Fruit fly (Drosophila melanogaster) whole organism, embryonic: ENCODE results near the gene RpL18.

Source experiments
- Atf3 ChIP-seq: fragments of 200-800 bp; sonication (Bioruptor generic); optimal IDR thresholded peaks from 3 replicates; lab custom pipeline; 2016; ENCODE audit warnings: missing biosample characterization, missing genetic modification characterization
- BEAF-32 ChIP-seq: fragments of 200-800 bp; sonication (Bioruptor generic); optimal IDR thresholded peaks from 3 replicates; lab custom pipeline; 2017; ENCODE audit warnings: missing biosample characterization, missing genetic modification characterization, mild to moderate bottlenecking, moderate library complexity, missing genetic modification reagents
- CG10147 ChIP-seq: fragments of 200-800 bp; sonication (Bioruptor generic); optimal IDR thresholded peaks from 2 replicates; lab custom pipeline; 2019; ENCODE audit warnings: missing biosample characterization, mild to moderate bottlenecking, missing genetic modification characterization, moderate library complexity
- CG11560 ChIP-seq: fragments of 200-800 bp; sonication (Bioruptor generic); IDR thresholded peaks from 3 replicates; pipeline ENCODE4 v1.3.6; 2022; ENCODE audit warnings: missing biosample characterization, missing genetic modification characterization
- CG12391 ChIP-seq: fragments of 200-800 bp; sonication (Bioruptor generic); optimal IDR thresholded peaks from 3 replicates; lab custom pipeline; 2018; ENCODE audit warnings: missing biosample characterization, mild to moderate bottlenecking, missing genetic modification characterization, moderate library complexity
- CG12942 ChIP-seq: fragments of 200-800 bp; sonication (Bioruptor generic); optimal IDR thresholded peaks from 3 replicates; lab custom pipeline; 2016; ENCODE audit warnings: missing biosample characterization, missing genetic modification characterization
- CG17829 ChIP-seq: fragments of 200-800 bp; optimal IDR thresholded peaks from 2 replicates; lab custom pipeline; 2019; ENCODE audit warnings: missing biosample characterization, mild to moderate bottlenecking, missing genetic modification characterization, moderate library complexity
- CG2678 ChIP-seq: fragments of 200-800 bp; sonication (Bioruptor generic); optimal IDR thresholded peaks from 3 replicates; lab custom pipeline; 2019; ENCODE audit warnings: missing biosample characterization, mild to moderate bottlenecking, missing genetic modification characterization, moderate library complexity
- CG2875 ChIP-seq: fragments of 200-800 bp; sonication (Bioruptor generic); optimal IDR thresholded peaks from 2 replicates; lab custom pipeline; 2017; ENCODE audit warnings: missing biosample characterization, mild to moderate bottlenecking, missing genetic modification characterization, missing genetic modification reagents
- CG30403 ChIP-seq: fragments of 200-800 bp; sonication (Bioruptor generic); optimal IDR thresholded peaks from 3 replicates; lab custom pipeline; 2016; ENCODE audit warnings: missing biosample characterization, missing genetic modification characterization
- CG3281 ChIP-seq: fragments of 200-800 bp; sonication (Bioruptor generic); optimal IDR thresholded peaks from 3 replicates; lab custom pipeline; 2017; ENCODE audit warnings: missing biosample characterization, mild to moderate bottlenecking, missing genetic modification characterization
- CG34224 ChIP-seq: fragments of 200-800 bp; sonication (Bioruptor generic); IDR thresholded peaks from 3 replicates; pipeline ENCODE4 v1.3.6; 2022; ENCODE audit warnings: missing biosample characterization, missing genetic modification characterization; ENCODE audit not compliant: partially characterized antibody
- CG3726 ChIP-seq: fragments of 200-800 bp; sonication (Bioruptor generic); IDR thresholded peaks from 3 replicates; pipeline ENCODE4, ENCODE4 v1.3.6; 2022; ENCODE audit warnings: missing biosample characterization, missing genetic modification characterization
- CG3847 ChIP-seq: fragments of 200-800 bp; sonication (Bioruptor generic); IDR thresholded peaks from 2 replicates; pipeline ENCODE4 v1.3.6; 2022; ENCODE audit warnings: missing biosample characterization, missing genetic modification characterization
- CG6765 ChIP-seq: fragments of 200-800 bp; sonication (Bioruptor generic); optimal IDR thresholded peaks from 3 replicates; lab custom pipeline; 2017; ENCODE audit warnings: missing biosample characterization, mild to moderate bottlenecking, missing genetic modification characterization
- CG7556 ChIP-seq: fragments of 200-800 bp; sonication (Bioruptor generic); optimal IDR thresholded peaks from 2 replicates; lab custom pipeline; 2017; ENCODE audit warnings: missing biosample characterization, mild to moderate bottlenecking, missing genetic modification characterization
- CG8089 ChIP-seq: fragments of 200-800 bp; sonication (Bioruptor generic); optimal IDR thresholded peaks from 3 replicates; lab custom pipeline; 2016; ENCODE audit warnings: missing biosample characterization, missing genetic modification characterization
- CG9727 ChIP-seq: fragments of 200-800 bp; sonication (Bioruptor generic); optimal IDR thresholded peaks from 3 replicates; lab custom pipeline; 2017; ENCODE audit warnings: missing biosample characterization, mild to moderate bottlenecking, missing genetic modification characterization
- D19B ChIP-seq: fragments of 200-800 bp; sonication (Bioruptor generic); optimal IDR thresholded peaks from 2 replicates; lab custom pipeline; 2017; ENCODE audit warnings: missing biosample characterization, mild to moderate bottlenecking, missing genetic modification characterization
- Eip74EF ChIP-seq, 2 experiments: fragments of 200-800 bp in 1 of 2; fragments of >200 bp in 1 of 2; sonication (Bioruptor generic) in 1 of 2; optimal IDR thresholded peaks; 2 replicates each; lab custom pipeline; 2017 to 2019; ENCODE audit warnings: missing biosample characterization in 2 of 2, missing genetic modification characterization in 2 of 2, mild to moderate bottlenecking in 1 of 2, moderate library complexity in 1 of 2
- Hr51 ChIP-seq, 2 experiments: fragments of 200-800 bp; sonication (Bioruptor generic); optimal IDR thresholded peaks; 2 replicates in 1 of 2; 3 replicates in 1 of 2; lab custom pipeline; 2016 to 2018; ENCODE audit warnings: missing biosample characterization in 2 of 2, missing genetic modification characterization in 2 of 2, mild to moderate bottlenecking in 1 of 2, moderate library complexity in 1 of 2
- NfI ChIP-seq: fragments of 200-800 bp; sonication (Bioruptor generic); optimal IDR thresholded peaks from 3 replicates; lab custom pipeline; 2018; ENCODE audit warnings: missing biosample characterization, mild to moderate bottlenecking, missing genetic modification characterization, moderate library complexity
- Sry-δ ChIP-seq: fragments of 200-800 bp; sonication (Bioruptor generic); optimal IDR thresholded peaks from 2 replicates; lab custom pipeline; 2016; ENCODE audit warnings: missing biosample characterization, missing genetic modification characterization
- ab ChIP-seq: fragments of 200-800 bp; sonication (Bioruptor generic); optimal IDR thresholded peaks from 2 replicates; lab custom pipeline; 2016; ENCODE audit warnings: missing biosample characterization, missing genetic modification characterization
- abd-A ChIP-seq: fragments of 200-800 bp; sonication (Bioruptor generic); optimal IDR thresholded peaks from 3 replicates; lab custom pipeline; 2019; ENCODE audit warnings: missing biosample characterization, mild to moderate bottlenecking, missing genetic modification characterization, moderate library complexity
- bowl ChIP-seq: fragments of 200-800 bp; sonication (Bioruptor generic); IDR thresholded peaks from 2 replicates; pipeline ENCODE4 v1.3.6; 2022; ENCODE audit warnings: missing biosample characterization, missing genetic modification characterization
- chinmo ChIP-seq: fragments of 200-800 bp; sonication (Bioruptor generic); IDR thresholded peaks from 4 replicates; pipeline ENCODE4 v1.3.6; 2022; ENCODE audit warnings: missing biosample characterization, missing genetic modification characterization; ENCODE audit not compliant: partially characterized antibody
- crol ChIP-seq: fragments of 200-800 bp; sonication (Bioruptor generic); IDR thresholded peaks from 2 replicates; pipeline ENCODE4 v1.3.6; 2022; ENCODE audit warnings: missing biosample characterization, missing genetic modification characterization
- crp ChIP-seq, 2 experiments: fragments of 200-800 bp; sonication (Bioruptor generic); optimal IDR thresholded peaks; 2 replicates in 1 of 2; 3 replicates in 1 of 2; lab custom pipeline; 2017; ENCODE audit warnings: missing biosample characterization in 2 of 2, missing genetic modification characterization in 2 of 2, mild to moderate bottlenecking in 1 of 2, moderate library complexity in 1 of 2
- dimm ChIP-seq: fragments of 200-800 bp; sonication (Bioruptor generic); IDR thresholded peaks from 2 replicates; pipeline ENCODE4 v1.3.6; 2022; ENCODE audit warnings: missing biosample characterization, missing genetic modification characterization
- disco-r ChIP-seq: fragments of 200-800 bp; sonication (Bioruptor generic); optimal IDR thresholded peaks from 2 replicates; lab custom pipeline; 2016; ENCODE audit warnings: missing biosample characterization, missing genetic modification characterization
- dpn ChIP-seq, 2 experiments: fragments of 200-800 bp; sonication (Bioruptor generic); optimal IDR thresholded peaks; 3 replicates each; lab custom pipeline; 2016; ENCODE audit warnings: missing biosample characterization in 2 of 2, missing genetic modification characterization in 2 of 2
- ems ChIP-seq: fragments of 200-800 bp; sonication (Bioruptor generic); optimal IDR thresholded peaks from 3 replicates; lab custom pipeline; 2016; ENCODE audit warnings: missing biosample characterization, missing genetic modification characterization
- en ChIP-seq: fragments of 200-800 bp; sonication (Bioruptor generic); optimal IDR thresholded peaks from 2 replicates; lab custom pipeline; 2016; ENCODE audit warnings: missing biosample characterization, missing genetic modification characterization
- gsb-n ChIP-seq: fragments of 200-800 bp; sonication (Bioruptor generic); optimal IDR thresholded peaks from 3 replicates; lab custom pipeline; 2018; ENCODE audit warnings: missing biosample characterization, mild to moderate bottlenecking, missing genetic modification characterization
- hb ChIP-seq: fragments of 200-800 bp; sonication (Bioruptor generic); IDR thresholded peaks from 3 replicates; pipeline ENCODE4 v1.3.6; 2022; ENCODE audit warnings: missing biosample characterization, missing genetic modification characterization; ENCODE audit not compliant: partially characterized antibody
- her ChIP-seq: fragments of 200-800 bp; sonication (Bioruptor generic); optimal IDR thresholded peaks from 2 replicates; lab custom pipeline; 2016; ENCODE audit warnings: missing biosample characterization, missing genetic modification characterization
- lab ChIP-seq: fragments of 200-800 bp; sonication (Bioruptor generic); optimal IDR thresholded peaks from 3 replicates; lab custom pipeline; 2017; ENCODE audit warnings: missing biosample characterization, missing genetic modification characterization, mild to moderate bottlenecking, moderate library complexity, missing genetic modification reagents
- lola ChIP-seq, 3 experiments: fragments of >200 bp in 2 of 3; fragments of 200-800 bp in 1 of 3; sonication (Bioruptor generic) in 1 of 3; optimal IDR thresholded peaks; 2 replicates each; lab custom pipeline; 2017 to 2019; ENCODE audit warnings: missing biosample characterization in 3 of 3, missing genetic modification characterization in 3 of 3, mild to moderate bottlenecking in 1 of 3, moderate library complexity in 1 of 3
- mam ChIP-seq: fragments of 200-800 bp; sonication (Bioruptor generic); optimal IDR thresholded peaks from 3 replicates; lab custom pipeline; 2016; ENCODE audit warnings: missing biosample characterization, missing genetic modification characterization
- nmo ChIP-seq: fragments of 200-800 bp; sonication (Bioruptor generic); optimal IDR thresholded peaks from 2 replicates; lab custom pipeline; 2018; ENCODE audit warnings: missing biosample characterization, mild to moderate bottlenecking, missing genetic modification characterization, moderate library complexity
- prd ChIP-seq, 3 experiments: fragments of >200 bp in 2 of 3; fragments of 200-800 bp in 1 of 3; sonication (Bioruptor generic) in 1 of 3; optimal IDR thresholded peaks in 2 of 3; IDR thresholded peaks in 1 of 3; 2 replicates in 2 of 3; 3 replicates in 1 of 3; pipeline versions ENCODE4 v1.3.6 to Lab custom; 2017 to 2022; ENCODE audit warnings: missing biosample characterization in 1 of 3, missing genetic modification characterization in 1 of 3
- psq ChIP-seq: fragments of 200-800 bp; sonication (Bioruptor generic); optimal IDR thresholded peaks from 2 replicates; lab custom pipeline; 2017; ENCODE audit warnings: missing biosample characterization, missing genetic modification characterization
- ranshi ChIP-seq: fragments of 200-800 bp; sonication (Bioruptor generic); IDR thresholded peaks from 2 replicates; pipeline ENCODE4 v1.3.6; 2022; ENCODE audit warnings: missing biosample characterization, missing genetic modification characterization
- row ChIP-seq: fragments of 200-800 bp; sonication (Bioruptor generic); IDR thresholded peaks from 3 replicates; pipeline ENCODE4 v1.3.6; 2022; ENCODE audit warnings: missing biosample characterization, missing genetic modification characterization
- salm ChIP-seq: fragments of 200-800 bp; sonication (Bioruptor generic); optimal IDR thresholded peaks from 2 replicates; lab custom pipeline; 2018; ENCODE audit warnings: missing biosample characterization, mild to moderate bottlenecking, missing genetic modification characterization
- seq ChIP-seq: fragments of 200-800 bp; sonication (Bioruptor generic); IDR thresholded peaks from 2 replicates; pipeline ENCODE4 v1.3.6; 2022; ENCODE audit warnings: missing biosample characterization, missing genetic modification characterization
- tna ChIP-seq: fragments of 200-800 bp; sonication (Bioruptor generic); IDR thresholded peaks from 2 replicates; pipeline ENCODE4 v1.3.6; 2022; ENCODE audit warnings: missing biosample characterization, missing genetic modification characterization; ENCODE audit not compliant: partially characterized antibody
- unpg ChIP-seq: fragments of 200-800 bp; sonication (Bioruptor generic); optimal IDR thresholded peaks from 3 replicates; lab custom pipeline; 2018; ENCODE audit warnings: missing biosample characterization, mild to moderate bottlenecking, missing genetic modification characterization, moderate library complexity

The RpL18 gene

DNA sequence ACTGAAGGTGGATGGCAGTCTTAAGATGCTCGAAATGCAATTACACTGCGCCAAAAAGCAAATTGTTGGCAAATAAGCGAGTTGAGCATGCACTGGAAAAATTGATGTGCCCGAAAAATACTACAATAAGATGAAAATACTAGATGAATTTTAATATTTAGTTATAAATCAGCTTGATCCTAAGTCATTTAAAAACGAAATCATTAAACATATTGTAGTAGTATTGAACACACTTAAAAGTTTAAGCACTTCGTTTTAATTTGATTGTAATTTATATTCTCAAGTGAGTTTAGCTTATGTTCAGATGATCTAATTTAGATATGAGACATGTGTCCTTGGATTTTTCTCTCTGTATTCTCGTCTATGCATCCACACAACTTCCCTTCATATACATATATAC lies 21.3 kb upstream of the RpL18 start (continued):
- TF ChIP-seq Sry-δ = no peak
- no peak for TF ChIP-seq CG11560 (tag; lab: Robert Waterston, UW)
- no peak for TF ChIP-seq CG6765 (GFP tag; lab: Kevin White, UChicago)
- TF ChIP-seq her (GFP tag; lab: Kevin White, UChicago) = no peak
- peak in 1 of 2 experiments; percentile 33 for TF ChIP-seq Eip74EF (GFP tag; optimal IDR thresholded peaks at IDR 0.05; lab: Kevin White, UChicago)
- 0 out of 2 replicates have a peak, but pooled peaks have one; percentile 15 for TF ChIP-seq CG3847 (GFP tag; lab: Robert Waterston, UW)
- peak; percentile 57 for TF ChIP-seq CG3281 (GFP tag; lab: Kevin White, UChicago)
- TF ChIP-seq NfI (GFP tag; lab: Kevin White, UChicago) = no peak
- TF ChIP-seq CG7556 (GFP tag; lab: Kevin White, UChicago) = peak; percentile 13
- no peak for TF ChIP-seq gsb-n (tag; lab: Kevin White, UChicago)
- TF ChIP-seq ranshi (GFP tag; lab: Robert Waterston, UW) = no peak
- 0 out of 3 replicates have a peak, but pooled peaks have one; percentile 19 for TF ChIP-seq row (GFP tag; lab: Robert Waterston, UW)
- no peak for TF ChIP-seq CG2875 (GFP tag; lab: Kevin White, UChicago)
- peak in 1 of 2 experiments; percentile 33 for TF ChIP-seq dpn (GFP tag; optimal IDR thresholded peaks at IDR 0.05; lab: Kevin White, UChicago)
- TF ChIP-seq ems (GFP tag; lab: Kevin White, UChicago) = peak; percentile 9
- no peak for TF ChIP-seq CG9727 (GFP tag; lab: Kevin White, UChicago)
- TF ChIP-seq CG8089 (GFP tag; lab: Kevin White, UChicago) = no peak
- TF ChIP-seq CG3726 = no peak
- TF ChIP-seq disco-r (GFP tag; lab: Kevin White, UChicago) = no peak
- TF ChIP-seq tna = no peak
- no peak for TF ChIP-seq mam (GFP tag; lab: Kevin White, UChicago)
- TF ChIP-seq seq (GFP tag; lab: Robert Waterston, UW) = no peak
- TF ChIP-seq CG12391 (tag; lab: Kevin White, UChicago) = no peak
- no peak for TF ChIP-seq crp (GFP tag; optimal IDR thresholded peaks at IDR 0.05; lab: Kevin White, UChicago)
- TF ChIP-seq CG2678 = peak; percentile 63
- no peak for TF ChIP-seq hb (GFP tag; lab: Robert Waterston, UW)
- no peak for TF ChIP-seq en (GFP tag; lab: Kevin White, UChicago)
- TF ChIP-seq crol (GFP tag; lab: Robert Waterston, UW) = no peak
- TF ChIP-seq chinmo (GFP tag; lab: Robert Waterston, UW) = no peak
- no peak for TF ChIP-seq BEAF-32 (GFP tag; lab: Kevin White, UChicago)
- no peak for TF ChIP-seq CG10147 (GFP tag; lab: Kevin White, UChicago)
- peak in 1 of 2 experiments; percentile 33 for TF ChIP-seq Hr51 (GFP tag; optimal IDR thresholded peaks at IDR 0.05; lab: Kevin White, UChicago)
- no peak for TF ChIP-seq ab
- TF ChIP-seq CG17829 = peak; percentile 42
- no peak for TF ChIP-seq CG34224
- TF ChIP-seq CG12942 (GFP tag; lab: Kevin White, UChicago) = no peak
- TF ChIP-seq prd (optimal IDR thresholded peaks at IDR 0.05; lab: Kevin White, UChicago) = no peak
- peak; percentile 51; the same call in 1 of the 3 replicates for TF ChIP-seq prd (GFP tag; IDR thresholded peaks at IDR 0.05; lab: Robert Waterston, UW)
- no peak for TF ChIP-seq psq
- TF ChIP-seq abd-A (tag; lab: Kevin White, UChicago) = no peak
- TF ChIP-seq nmo (GFP tag; lab: Kevin White, UChicago) = peak; percentile 31
- no peak for TF ChIP-seq Atf3 (GFP tag; lab: Kevin White, UChicago)
- TF ChIP-seq lab = peak; percentile 25
- no peak for TF ChIP-seq lola (GFP tag; optimal IDR thresholded peaks at IDR 0.05; lab: Kevin White, UChicago)
- TF ChIP-seq bowl (GFP tag; lab: Robert Waterston, UW) = no peak
- peak; percentile 31 for TF ChIP-seq CG30403 (GFP tag; lab: Kevin White, UChicago)
- TF ChIP-seq D19B (GFP tag; lab: Kevin White, UChicago) = no peak
- TF ChIP-seq unpg (GFP tag; lab: Kevin White, UChicago) = peak; percentile 11
- TF ChIP-seq salm (tag; lab: Kevin White, UChicago) = no peak
- TF ChIP-seq dimm (GFP tag; lab: Robert Waterston, UW) = no peak
